Worm (Caenorhabditis elegans): ENCODE results near the gene abt-1.

DNA sequence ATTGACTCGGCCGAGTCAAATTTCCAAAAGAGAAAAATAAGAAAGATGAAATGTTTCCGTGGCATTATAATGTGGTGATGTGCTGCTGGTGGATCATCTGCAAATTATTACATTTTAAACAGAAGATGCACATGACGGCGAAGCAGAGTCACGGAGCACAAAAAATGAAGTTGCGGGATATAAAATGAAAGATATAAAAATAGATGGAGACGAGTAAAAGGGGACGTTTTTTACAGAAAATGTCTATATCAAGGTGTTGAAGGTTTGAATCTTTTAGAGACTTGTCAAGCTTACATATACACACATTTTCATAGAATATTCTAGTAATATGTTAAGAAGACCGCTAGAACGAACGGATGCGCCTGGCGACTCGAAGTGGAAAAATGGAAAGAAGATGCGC lies 20.4 kb downstream of the abt-1 start, which contains the start of gene ptrg-1:
- TF ChIP-seq ama-1 (optimal IDR thresholded peaks at IDR 0.05) (no peak), ceh-13 (GFP tag; optimal IDR thresholded peaks at IDR 0.05) (no peak), pes-1 (GFP tag; IDR thresholded peaks at IDR 0.05) (no peak), B0310.2 (tag; optimal IDR thresholded peaks at IDR 0.05) (no peak), flt-1 (GFP tag; IDR thresholded peaks at IDR 0.05) (no peak)

All from whole organism, early embryonic.